Worm (Caenorhabditis elegans) whole organism, mixed stage, embryonic: Measurements from ENCODE around the gene W05H9.2.

Source experiments
- M03D4.4 ChIP-seq: sonication (generic microtip); optimal IDR thresholded peaks from 2 replicates; lab custom pipeline; 2017; ENCODE audit warnings: mild to moderate bottlenecking, missing genetic modification characterization, missing compliant biosample characterization
- bed-3 ChIP-seq: fragments of 200-800 bp; sonication (Bioruptor generic); optimal IDR thresholded peaks from 3 replicates; lab custom pipeline; 2018; ENCODE audit warnings: mild to moderate bottlenecking, missing genetic modification characterization, moderate library complexity, missing compliant biosample characterization
- ceh-39 ChIP-seq: fragments of 150-350 bp; optimal IDR thresholded peaks from 2 replicates; lab custom pipeline; 2014; ENCODE audit warnings: missing biosample characterization, missing genetic modification characterization
- ceh-43 ChIP-seq: fragments of 200-800 bp; sonication (Bioruptor generic); optimal IDR thresholded peaks from 2 replicates; lab custom pipeline; 2018; ENCODE audit warnings: mild to moderate bottlenecking, missing genetic modification characterization, moderate library complexity, missing compliant biosample characterization
- ceh-83 ChIP-seq: fragments of 200-800 bp; sonication (Bioruptor generic); optimal IDR thresholded peaks from 2 replicates; lab custom pipeline; 2018; ENCODE audit warnings: mild to moderate bottlenecking, missing genetic modification characterization, missing compliant biosample characterization
- ces-1 ChIP-seq: fragments of 150-350 bp; optimal IDR thresholded peaks from 2 replicates; lab custom pipeline; 2014; ENCODE audit warnings: missing biosample characterization, missing genetic modification reagents, missing genetic modification characterization
- cnd-1 ChIP-seq: fragments of 200-800 bp; sonication (Bioruptor generic); optimal IDR thresholded peaks from 2 replicates; lab custom pipeline; 2018; ENCODE audit warnings: mild to moderate bottlenecking, missing genetic modification characterization, missing compliant biosample characterization
- drap-1 ChIP-seq: fragments of 200-800 bp; sonication (Bioruptor generic); optimal IDR thresholded peaks from 3 replicates; lab custom pipeline; 2018; ENCODE audit warnings: mild to moderate bottlenecking, missing genetic modification characterization, missing compliant biosample characterization
- elt-1 ChIP-seq: sonication (generic microtip); optimal IDR thresholded peaks from 2 replicates; lab custom pipeline; 2017; ENCODE audit warnings: missing genetic modification characterization, mild to moderate bottlenecking, missing compliant biosample characterization, antibody characterized with exemption, moderate library complexity, borderline replicate concordance; ENCODE audit not compliant: insufficient read depth
- elt-3 ChIP-seq: fragments of 150-350 bp; optimal IDR thresholded peaks from 2 replicates; lab custom pipeline; 2014; ENCODE audit warnings: missing biosample characterization, missing genetic modification characterization
- flh-1 ChIP-seq: fragments of 200-800 bp; sonication (Bioruptor generic); optimal IDR thresholded peaks from 2 replicates; lab custom pipeline; 2018; ENCODE audit warnings: mild to moderate bottlenecking, missing genetic modification characterization, moderate library complexity, missing compliant biosample characterization
- ham-2 ChIP-seq: fragments of 200-800 bp; sonication (Bioruptor generic); optimal IDR thresholded peaks from 2 replicates; lab custom pipeline; 2018; ENCODE audit warnings: mild to moderate bottlenecking, missing genetic modification characterization, missing compliant biosample characterization
- hlh-1 ChIP-seq: fragments of 150-350 bp; optimal IDR thresholded peaks from 2 replicates; lab custom pipeline; 2014; ENCODE audit warnings: missing biosample characterization, missing genetic modification reagents, missing genetic modification characterization
- lin-13 ChIP-seq: fragments of 150-350 bp; optimal IDR thresholded peaks from 2 replicates; lab custom pipeline; 2014; ENCODE audit warnings: missing biosample characterization, missing genetic modification characterization
- lin-32 ChIP-seq: fragments of 200-800 bp; sonication (Bioruptor generic); optimal IDR thresholded peaks from 2 replicates; lab custom pipeline; 2018; ENCODE audit warnings: mild to moderate bottlenecking, missing genetic modification characterization, missing compliant biosample characterization
- lsy-2 ChIP-seq: fragments of 150-350 bp; optimal IDR thresholded peaks from 2 replicates; lab custom pipeline; 2014; ENCODE audit warnings: missing biosample characterization, missing genetic modification characterization
- mab-5 ChIP-seq: fragments of 150-350 bp; optimal IDR thresholded peaks from 2 replicates; lab custom pipeline; 2014; ENCODE audit warnings: missing biosample characterization, missing genetic modification characterization
- mep-1 ChIP-seq: fragments of 150-350 bp; optimal IDR thresholded peaks from 2 replicates; lab custom pipeline; 2017; ENCODE audit warnings: missing biosample characterization, missing genetic modification reagents, missing genetic modification characterization, inconsistent platforms
- mls-2 ChIP-seq: sonication (generic microtip); optimal IDR thresholded peaks from 2 replicates; lab custom pipeline; 2016; ENCODE audit warnings: mild to moderate bottlenecking, missing genetic modification characterization, moderate library complexity, missing compliant biosample characterization
- nhr-12 ChIP-seq: fragments of 150-350 bp; optimal IDR thresholded peaks from 2 replicates; lab custom pipeline; 2014; ENCODE audit warnings: missing biosample characterization, missing genetic modification characterization
- nhr-2 ChIP-seq: fragments of 150-350 bp; optimal IDR thresholded peaks from 2 replicates; lab custom pipeline; 2014; ENCODE audit warnings: missing biosample characterization, missing genetic modification characterization
- nhr-237 ChIP-seq: fragments of 150-350 bp; optimal IDR thresholded peaks from 2 replicates; lab custom pipeline; 2014; ENCODE audit warnings: missing biosample characterization, missing genetic modification characterization
- nhr-76 ChIP-seq: sonication (generic microtip); optimal IDR thresholded peaks from 2 replicates; lab custom pipeline; 2017; ENCODE audit warnings: missing biosample characterization, missing genetic modification characterization
- pha-4 ChIP-seq: fragments of 150-350 bp; optimal IDR thresholded peaks from 2 replicates; lab custom pipeline; 2018; ENCODE audit warnings: missing biosample characterization, missing genetic modification reagents, missing genetic modification characterization
- sem-2 ChIP-seq: fragments of 200-800 bp; sonication (Bioruptor generic); optimal IDR thresholded peaks from 2 replicates; lab custom pipeline; 2018; ENCODE audit warnings: mild to moderate bottlenecking, missing genetic modification characterization, missing compliant biosample characterization
- sptf-1 ChIP-seq: sonication (generic microtip); optimal IDR thresholded peaks from 2 replicates; lab custom pipeline; 2017; ENCODE audit warnings: mild to moderate bottlenecking, missing genetic modification characterization, moderate library complexity, missing compliant biosample characterization
- tbx-8 ChIP-seq: fragments of 200-800 bp; sonication (Bioruptor generic); optimal IDR thresholded peaks from 2 replicates; lab custom pipeline; 2018; ENCODE audit warnings: mild to moderate bottlenecking, missing genetic modification characterization, moderate library complexity, missing compliant biosample characterization
- unc-120 ChIP-seq: sonication (generic microtip); optimal IDR thresholded peaks from 2 replicates; lab custom pipeline; 2017; ENCODE audit warnings: missing genetic modification characterization, missing compliant biosample characterization; ENCODE audit not compliant: poor library complexity, severe bottlenecking
- unc-39 ChIP-seq: fragments of 150-350 bp; optimal IDR thresholded peaks from 2 replicates; lab custom pipeline; 2014; ENCODE audit warnings: missing biosample characterization, missing genetic modification characterization
- unc-62 ChIP-seq: fragments of 150-350 bp; optimal IDR thresholded peaks from 2 replicates; lab custom pipeline; 2014; ENCODE audit warnings: missing biosample characterization, missing genetic modification reagents, missing genetic modification characterization
- zip-8 ChIP-seq: fragments of 150-350 bp; optimal IDR thresholded peaks from 2 replicates; lab custom pipeline; 2014; ENCODE audit warnings: missing biosample characterization, missing genetic modification characterization
- ztf-11 ChIP-seq: fragments of 150-350 bp; optimal IDR thresholded peaks from 2 replicates; lab custom pipeline; 2014; ENCODE audit warnings: missing biosample characterization, missing genetic modification characterization

W05H9.2 gene

DNA sequence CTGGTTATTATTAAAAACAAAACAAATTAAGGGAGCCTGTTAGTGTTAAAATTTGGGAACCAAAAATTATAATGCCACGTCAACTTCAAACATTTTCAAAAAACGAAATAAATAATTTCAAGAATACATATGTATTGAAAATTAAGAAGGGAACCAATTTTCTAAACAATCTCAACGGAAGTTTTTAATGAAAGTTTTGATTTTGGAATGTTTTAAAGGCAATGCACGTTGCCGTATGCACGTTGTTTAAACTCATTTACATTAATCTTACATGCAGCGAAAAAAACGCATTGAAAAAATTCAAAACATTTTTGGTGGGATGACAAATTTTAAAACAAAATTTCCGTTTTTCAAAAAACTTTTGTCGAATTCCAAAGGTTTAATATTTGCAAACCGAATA, 6.9 kb downstream of the W05H9.2 start:
- TF ChIP-seq unc-120 (tag; lab: Kevin White, UChicago) (no peak), ztf-11 (tag; lab: Kevin White, UChicago) (no peak), nhr-2 (tag; lab: Kevin White, UChicago) (no peak), sem-2 (GFP tag; lab: Kevin White, UChicago) (no peak), bed-3 (GFP tag; lab: Kevin White, UChicago) (no peak), M03D4.4 (tag; lab: Kevin White, UChicago) (no peak), ceh-39 (tag; lab: Kevin White, UChicago) (no peak), nhr-12 (tag; lab: Kevin White, UChicago) (no peak), unc-62 (no peak), mab-5 (tag; lab: Kevin White, UChicago) (no peak), lin-13 (tag; lab: Kevin White, UChicago) (no peak), zip-8 (tag; lab: Kevin White, UChicago) (no peak), lsy-2 (tag; lab: Kevin White, UChicago) (no peak), tbx-8 (GFP tag; lab: Kevin White, UChicago) (no peak), ceh-43 (GFP tag; lab: Kevin White, UChicago) (no peak), elt-1 (tag; lab: Kevin White, UChicago) (no peak), hlh-1 (no peak), elt-3 (no peak), mls-2 (tag; lab: Kevin White, UChicago) (no peak), lin-32 (no peak)
- TF ChIP-seq, all 35 proteins: peak for 0

DNA sequence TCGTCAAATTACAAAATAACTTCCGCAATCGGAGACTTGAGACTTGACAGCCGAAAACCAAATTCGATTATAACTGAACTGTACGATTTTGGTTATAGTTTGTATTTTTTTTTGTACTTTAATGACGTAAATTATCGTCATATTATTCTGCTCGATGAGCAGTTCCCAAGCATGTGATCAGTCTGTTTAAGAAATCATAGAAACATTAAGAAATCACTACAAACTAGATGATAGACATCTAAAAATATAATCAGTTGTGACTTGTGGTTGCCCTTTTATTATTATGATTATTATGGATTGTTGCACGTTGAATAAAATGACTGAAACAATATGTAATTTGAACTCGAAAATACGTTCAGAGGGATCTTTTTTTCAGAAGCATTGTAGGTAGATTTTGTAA, 7.4 kb downstream of the W05H9.2 start:
- TF ChIP-seq elt-1 (tag; lab: Kevin White, UChicago) = no peak
- TF ChIP-seq nhr-2 (tag; lab: Kevin White, UChicago) = no peak
- TF ChIP-seq unc-120 (tag; lab: Kevin White, UChicago) = no peak
- no peak for TF ChIP-seq mls-2 (tag; lab: Kevin White, UChicago)
- no peak for TF ChIP-seq nhr-237
- TF ChIP-seq sptf-1 (tag; lab: Kevin White, UChicago) = no peak
- TF ChIP-seq tbx-8 (GFP tag; lab: Kevin White, UChicago) = no peak
- no peak for TF ChIP-seq pha-4 (tag; lab: Kevin White, UChicago)

DNA sequence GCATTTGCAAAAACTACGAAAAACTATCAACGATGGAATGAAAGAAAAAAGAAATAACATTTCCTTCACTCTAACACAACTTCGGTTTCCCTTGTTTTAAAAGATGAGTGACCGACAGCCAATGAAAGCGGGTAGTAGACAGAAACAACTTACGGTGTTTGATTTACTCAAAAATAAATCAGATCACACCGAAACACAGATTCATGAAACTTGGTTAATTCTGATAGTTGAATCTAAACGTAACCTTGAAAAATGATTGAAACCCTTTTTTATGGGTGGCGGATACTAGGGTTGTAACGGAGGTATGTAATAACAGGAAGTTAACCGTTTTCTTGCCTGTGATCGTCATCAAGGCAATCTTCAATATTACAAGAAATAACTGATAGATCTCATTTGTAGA, 8.5 kb downstream of the W05H9.2 start:
- TF ChIP-seq flh-1 (GFP tag; lab: Kevin White, UChicago) (no peak), mep-1 (tag; lab: Kevin White, UChicago) (no peak), elt-3 (no peak), bed-3 (GFP tag; lab: Kevin White, UChicago) (no peak), unc-62 (no peak), drap-1 (GFP tag; lab: Kevin White, UChicago) (no peak), lin-13 (tag; lab: Kevin White, UChicago) (no peak), ceh-39 (tag; lab: Kevin White, UChicago) (no peak), cnd-1 (no peak), tbx-8 (GFP tag; lab: Kevin White, UChicago) (no peak), ces-1 (GFP tag; lab: Kevin White, UChicago) (no peak), ztf-11 (tag; lab: Kevin White, UChicago) (no peak), ham-2 (no peak), ceh-83 (GFP tag; lab: Kevin White, UChicago) (no peak), sptf-1 (tag; lab: Kevin White, UChicago) (no peak)

DNA sequence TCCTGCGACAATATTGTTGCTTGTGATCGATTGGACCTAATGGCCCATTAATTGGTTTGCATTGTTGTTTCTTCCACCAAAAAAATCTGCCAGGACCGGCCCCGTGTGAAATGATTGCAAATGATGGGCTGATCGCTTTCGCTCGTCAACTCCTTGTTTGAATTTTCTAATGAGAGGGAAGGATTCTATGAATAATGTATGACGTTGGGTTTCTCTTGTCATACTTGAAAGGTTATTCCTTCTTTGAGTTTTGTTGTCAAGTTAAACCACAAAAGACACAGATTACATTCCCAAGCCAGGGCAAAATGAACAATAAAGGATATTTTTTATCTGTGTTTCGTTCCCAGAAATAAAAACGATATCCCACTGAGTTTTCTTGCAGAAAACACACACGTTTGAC, 9.9 kb downstream of the W05H9.2 start:
- TF ChIP-seq unc-62 (no peak), lsy-2 (tag; lab: Kevin White, UChicago) (no peak), elt-3 (no peak), ztf-11 (tag; lab: Kevin White, UChicago) (no peak), mls-2 (tag; lab: Kevin White, UChicago) (no peak), zip-8 (tag; lab: Kevin White, UChicago) (no peak), sptf-1 (tag; lab: Kevin White, UChicago) (no peak), ham-2 (no peak), drap-1 (GFP tag; lab: Kevin White, UChicago) (no peak), unc-39 (tag; lab: Kevin White, UChicago) (no peak), pha-4 (tag; lab: Kevin White, UChicago) (no peak), nhr-76 (tag; lab: Kevin White, UChicago) (no peak), hlh-1 (no peak), sem-2 (GFP tag; lab: Kevin White, UChicago) (no peak), lin-32 (no peak), ces-1 (GFP tag; lab: Kevin White, UChicago) (no peak), mab-5 (tag; lab: Kevin White, UChicago) (no peak)
